Worm (Caenorhabditis elegans): ENCODE results near the gene F53F1.2.
A peak's percentile ranks its signal among the peaks of the same experiment; 100 is the strongest.

F53F1.2 gene

ce11 chrV:13369663-13370062, 37.0 kb upstream of the F53F1.2 start:
- TF ChIP-seq tlp-1 (tag; optimal IDR thresholded peaks at IDR 0.05) (no peak), alr-1 (tag; optimal IDR thresholded peaks at IDR 0.05; ENCODE audit: borderline replicate concordance) (no peak), fkh-10 (GFP tag; optimal IDR thresholded peaks at IDR 0.05) (no peak), lin-35 (GFP tag; optimal IDR thresholded peaks at IDR 0.05) (peak in 1 of 2 experiments; percentile 0), nhr-77 (tag; optimal IDR thresholded peaks at IDR 0.05) (no peak), lin-39 (tag; optimal IDR thresholded peaks at IDR 0.05) (no peak), pax-3 (tag; optimal IDR thresholded peaks at IDR 0.05) (no peak), elt-2 (tag; optimal IDR thresholded peaks at IDR 0.05) (peak; percentile 81), grh-1 (GFP tag; IDR thresholded peaks at IDR 0.05) (peak; percentile 16; the same call in 1 of the 2 replicates), efl-1 (optimal IDR thresholded peaks at IDR 0.05) (no peak), efl-1 (GFP tag; optimal IDR thresholded peaks at IDR 0.05 in 1 of 2) (peak in 1 of 2 experiments; percentile 93), aly-2 (tag; optimal IDR thresholded peaks at IDR 0.05) (no peak)

DNA sequence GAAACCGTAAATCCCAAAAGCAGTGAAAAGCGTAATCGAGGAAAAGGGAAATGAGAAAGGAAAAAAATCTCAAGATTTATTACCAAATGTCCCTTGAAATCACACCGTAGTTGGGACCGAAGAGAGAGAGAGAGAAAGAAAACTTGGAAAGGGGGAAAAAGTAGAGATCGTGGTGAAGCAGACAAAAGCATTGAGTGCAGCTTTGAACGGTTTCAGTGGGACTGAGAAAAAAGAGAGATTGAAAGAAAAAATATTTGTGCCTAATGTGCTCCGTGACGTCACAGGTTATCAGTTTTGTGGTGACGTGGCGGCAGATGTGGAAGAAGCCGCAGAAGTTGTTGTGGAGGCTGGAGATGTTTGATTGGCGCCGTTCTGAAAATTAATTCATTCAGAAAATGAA, 36.4 kb upstream of the F53F1.2 start:
- TF ChIP-seq nhr-85 (tag): peak; percentile 23
- no peak for TF ChIP-seq jun-1 (tag; optimal IDR thresholded peaks at IDR 0.05)
- TF ChIP-seq blmp-1 (tag; optimal IDR thresholded peaks at IDR 0.05): peak; percentile 63

ce11 chrV:13371336-13371735, 35.3 kb upstream of the F53F1.2 start:
- TF ChIP-seq aha-1 (tag; optimal IDR thresholded peaks at IDR 0.05) (no peak), egl-13 (tag; optimal IDR thresholded peaks at IDR 0.05) (no peak), snpc-4 (tag; optimal IDR thresholded peaks at IDR 0.05) (no peak), nhr-76 (tag; optimal IDR thresholded peaks at IDR 0.05) (no peak), tlp-1 (tag; optimal IDR thresholded peaks at IDR 0.05) (no peak), Y116A8C.19 (tag; optimal IDR thresholded peaks at IDR 0.05; ENCODE audit: borderline replicate concordance) (no peak), ztf-4 (tag; optimal IDR thresholded peaks at IDR 0.05) (peak; percentile 57), mab-9 (GFP tag; IDR thresholded peaks at IDR 0.05) (no peak), alr-1 (tag; optimal IDR thresholded peaks at IDR 0.05; ENCODE audit: borderline replicate concordance) (no peak), ceh-63 (GFP tag; optimal IDR thresholded peaks at IDR 0.05) (no peak), mef-2 (tag; optimal IDR thresholded peaks at IDR 0.05) (no peak), elt-3 (tag; optimal IDR thresholded peaks at IDR 0.05) (peak in 5 of 6 experiments; percentile 59 to 96 (median 93)), mdl-1 (tag; optimal IDR thresholded peaks at IDR 0.05) (peak in 1 of 2 experiments; percentile 68), unc-130 (tag; optimal IDR thresholded peaks at IDR 0.05) (peak; percentile 59), ama-1 (optimal IDR thresholded peaks at IDR 0.05) (no peak), lin-14 (GFP tag; optimal IDR thresholded peaks at IDR 0.05) (peak; percentile 96), ets-5 (GFP tag; IDR thresholded peaks at IDR 0.05) (no peak), nhr-47 (tag; optimal IDR thresholded peaks at IDR 0.05) (peak; percentile 60), rnt-1 (tag; optimal IDR thresholded peaks at IDR 0.05) (peak; percentile 38), sup-37 (GFP tag; optimal IDR thresholded peaks at IDR 0.05) (no peak), blmp-1 (tag; optimal IDR thresholded peaks at IDR 0.05) (peak; percentile 95), mep-1 (tag; optimal IDR thresholded peaks at IDR 0.05) (peak; percentile 81), unc-98 (GFP tag; IDR thresholded peaks at IDR 0.05) (no peak), jun-1 (tag; optimal IDR thresholded peaks at IDR 0.05) (peak; percentile 31), hlh-17 (GFP tag; optimal IDR thresholded peaks at IDR 0.05; ENCODE audit: borderline replicate concordance) (no peak), hlh-4 (tag; optimal IDR thresholded peaks at IDR 0.05) (no peak), tbx-2 (tag; optimal IDR thresholded peaks at IDR 0.05) (peak; percentile 55), efl-3 (GFP tag; optimal IDR thresholded peaks at IDR 0.05) (peak; percentile 13), unc-30 (tag; optimal IDR thresholded peaks at IDR 0.05) (no peak), snu-23 (GFP tag; optimal IDR thresholded peaks at IDR 0.05) (peak; percentile 92), zag-1 (tag; optimal IDR thresholded peaks at IDR 0.05) (no peak), hpl-2 (GFP tag; optimal IDR thresholded peaks at IDR 0.05) (peak; percentile 10), C34B4.2 (tag; optimal IDR thresholded peaks at IDR 0.05) (no peak), zip-4 (GFP tag; optimal IDR thresholded peaks at IDR 0.05) (peak; percentile 44), nhr-77 (tag; optimal IDR thresholded peaks at IDR 0.05) (peak; percentile 42), lin-15B (tag; optimal IDR thresholded peaks at IDR 0.05) (no peak), pqm-1 (tag; optimal IDR thresholded peaks at IDR 0.05) (no peak), nhr-12 (tag; optimal IDR thresholded peaks at IDR 0.05) (no peak), unc-86 (tag; optimal IDR thresholded peaks at IDR 0.05) (no peak), grh-1 (GFP tag; IDR thresholded peaks at IDR 0.05) (peak; percentile 100), lin-13 (GFP tag; optimal IDR thresholded peaks at IDR 0.05) (peak; percentile 54)

All from whole organism, L1 larva.